Fruit fly (Drosophila melanogaster) whole organism, embryonic: ENCODE results near the gene CG1074.

ENCODE experiments used
- Atf6 ChIP-seq: fragments of 200-800 bp; sonication (Bioruptor generic); IDR thresholded peaks from 2 replicates; pipeline ENCODE4 v1.3.6; 2022; ENCODE audit warnings: missing biosample characterization, missing genetic modification characterization
- BEAF-32 ChIP-seq: fragments of 200-800 bp; sonication (Bioruptor generic); optimal IDR thresholded peaks from 3 replicates; lab custom pipeline; 2017; ENCODE audit warnings: missing biosample characterization, missing genetic modification characterization, mild to moderate bottlenecking, moderate library complexity, missing genetic modification reagents
- CG10267 ChIP-seq: fragments of 200-800 bp; sonication (Bioruptor generic); optimal IDR thresholded peaks from 2 replicates; lab custom pipeline; 2018; ENCODE audit warnings: missing biosample characterization, mild to moderate bottlenecking, missing genetic modification characterization, moderate library complexity
- CG10366 ChIP-seq: fragments of 200-800 bp; sonication (Bioruptor generic); IDR thresholded peaks from 2 replicates; pipeline ENCODE4 v1.3.6; 2022; ENCODE audit warnings: missing biosample characterization, missing genetic modification characterization
- CG10462 ChIP-seq: fragments of 200-800 bp; sonication (Bioruptor generic); optimal IDR thresholded peaks from 2 replicates; lab custom pipeline; 2016; ENCODE audit warnings: missing biosample characterization, missing genetic modification characterization
- CG11560 ChIP-seq: fragments of 200-800 bp; sonication (Bioruptor generic); IDR thresholded peaks from 3 replicates; pipeline ENCODE4 v1.3.6; 2022; ENCODE audit warnings: missing biosample characterization, missing genetic modification characterization
- CG12299 ChIP-seq: fragments of 200-800 bp; sonication (Bioruptor generic); optimal IDR thresholded peaks from 2 replicates; lab custom pipeline; 2018; ENCODE audit warnings: missing biosample characterization, mild to moderate bottlenecking, missing genetic modification characterization
- CG12659 ChIP-seq: fragments of 200-800 bp; sonication (Bioruptor generic); optimal IDR thresholded peaks from 3 replicates; lab custom pipeline; 2017; ENCODE audit warnings: mild to moderate bottlenecking, missing biosample characterization, missing genetic modification reagents, missing genetic modification characterization
- CG13296 ChIP-seq: fragments of 200-800 bp; sonication (Bioruptor generic); optimal IDR thresholded peaks from 3 replicates; lab custom pipeline; 2018; ENCODE audit warnings: missing biosample characterization, mild to moderate bottlenecking, missing genetic modification characterization
- CG14667 ChIP-seq: fragments of 200-800 bp; sonication (Bioruptor generic); IDR thresholded peaks from 2 replicates; pipeline ENCODE4 v1.3.6; 2022; ENCODE audit warnings: missing biosample characterization, missing genetic modification characterization
- CG14710 ChIP-seq: fragments of 200-800 bp; sonication (Bioruptor generic); optimal IDR thresholded peaks from 3 replicates; lab custom pipeline; 2019; ENCODE audit warnings: missing biosample characterization, mild to moderate bottlenecking, missing genetic modification characterization, moderate library complexity
- CG1602 ChIP-seq: fragments of 200-800 bp; sonication (Bioruptor generic); optimal IDR thresholded peaks from 3 replicates; lab custom pipeline; 2016; ENCODE audit warnings: missing biosample characterization, missing genetic modification characterization
- CG1647 ChIP-seq: fragments of 200-800 bp; sonication (Bioruptor generic); optimal IDR thresholded peaks from 3 replicates; lab custom pipeline; 2016; ENCODE audit warnings: missing biosample characterization, missing genetic modification characterization
- CG17186 ChIP-seq: fragments of 200-800 bp; sonication (Bioruptor generic); optimal IDR thresholded peaks from 3 replicates; lab custom pipeline; 2017; ENCODE audit warnings: missing biosample characterization, missing genetic modification reagents, missing genetic modification characterization
- CG18619 ChIP-seq: fragments of 200-800 bp; sonication (Bioruptor generic); optimal IDR thresholded peaks from 3 replicates; lab custom pipeline; 2017; ENCODE audit warnings: missing biosample characterization, mild to moderate bottlenecking, missing genetic modification characterization
- CG2889 ChIP-seq: fragments of 200-800 bp; sonication (Bioruptor generic); IDR thresholded peaks from 3 replicates; pipeline ENCODE4 v1.3.6; 2022; ENCODE audit warnings: missing biosample characterization, missing genetic modification characterization
- CG30403 ChIP-seq: fragments of 200-800 bp; sonication (Bioruptor generic); optimal IDR thresholded peaks from 3 replicates; lab custom pipeline; 2016; ENCODE audit warnings: missing biosample characterization, missing genetic modification characterization
- CG34376 ChIP-seq: fragments of 200-800 bp; sonication (Bioruptor generic); optimal IDR thresholded peaks from 2 replicates; lab custom pipeline; 2018; ENCODE audit warnings: missing biosample characterization, mild to moderate bottlenecking, missing genetic modification characterization
- CG4854 ChIP-seq: fragments of 200-800 bp; sonication (Bioruptor generic); optimal IDR thresholded peaks from 2 replicates; lab custom pipeline; 2016; ENCODE audit warnings: missing biosample characterization, missing genetic modification characterization, inconsistent platforms
- CG5180 ChIP-seq: fragments of 200-800 bp; sonication (Bioruptor generic); optimal IDR thresholded peaks from 3 replicates; lab custom pipeline; 2017; ENCODE audit warnings: missing biosample characterization, missing genetic modification characterization, mild to moderate bottlenecking, moderate library complexity, missing genetic modification reagents
- CG6175 ChIP-seq: fragments of 200-800 bp; sonication (Bioruptor generic); IDR thresholded peaks from 3 replicates; pipeline ENCODE4 v1.3.6; 2022; ENCODE audit warnings: missing biosample characterization, missing genetic modification characterization
- CG9437 ChIP-seq: fragments of 200-800 bp; sonication (Bioruptor generic); optimal IDR thresholded peaks from 2 replicates; lab custom pipeline; 2018; ENCODE audit warnings: missing biosample characterization, mild to moderate bottlenecking, missing genetic modification characterization
- CG9876 ChIP-seq: fragments of 200-800 bp; sonication (Bioruptor generic); optimal IDR thresholded peaks from 2 replicates; lab custom pipeline; 2016; ENCODE audit warnings: missing biosample characterization, missing genetic modification characterization
- CrebB ChIP-seq: fragments of 200-800 bp; sonication (Bioruptor generic); optimal IDR thresholded peaks from 3 replicates; lab custom pipeline; 2018; ENCODE audit warnings: missing biosample characterization, mild to moderate bottlenecking, missing genetic modification characterization
- E2f1 ChIP-seq: fragments of 200-800 bp; sonication (Bioruptor generic); IDR thresholded peaks from 2 replicates; pipeline ENCODE4 v1.3.6; 2022; ENCODE audit warnings: missing biosample characterization, missing genetic modification characterization
- Gug ChIP-seq: fragments of 200-800 bp; sonication (Bioruptor generic); IDR thresholded peaks from 4 replicates; pipeline ENCODE4 v1.3.6; 2022; ENCODE audit warnings: missing biosample characterization, missing genetic modification characterization
- Kr ChIP-seq: fragments of 200-800 bp; sonication (Bioruptor generic); optimal IDR thresholded peaks from 2 replicates; lab custom pipeline; 2017; ENCODE audit warnings: missing biosample characterization, mild to moderate bottlenecking, missing genetic modification characterization
- MTF-1 ChIP-seq: fragments of 200-800 bp; sonication (Bioruptor generic); optimal IDR thresholded peaks from 2 replicates; lab custom pipeline; 2018; ENCODE audit warnings: missing biosample characterization, mild to moderate bottlenecking, missing genetic modification characterization, borderline replicate concordance
- NK7.1 ChIP-seq: fragments of 200-800 bp; sonication (Bioruptor generic); optimal IDR thresholded peaks from 3 replicates; lab custom pipeline; 2016; ENCODE audit warnings: missing biosample characterization, missing genetic modification characterization
- Scr ChIP-seq: fragments of 200-800 bp; sonication (Bioruptor generic); IDR thresholded peaks from 2 replicates; pipeline ENCODE4 v1.3.6; 2022; ENCODE audit warnings: missing biosample characterization, missing genetic modification characterization; ENCODE audit not compliant: partially characterized antibody
- Xrp1 ChIP-seq: fragments of 200-800 bp; sonication (Bioruptor generic); IDR thresholded peaks from 2 replicates; pipeline ENCODE4 v1.3.6; 2022; ENCODE audit warnings: missing biosample characterization, missing genetic modification characterization
- YL-1 ChIP-seq: fragments of 200-800 bp; sonication (Bioruptor generic); optimal IDR thresholded peaks from 3 replicates; lab custom pipeline; 2017; ENCODE audit warnings: missing biosample characterization, mild to moderate bottlenecking, missing genetic modification characterization
- btn ChIP-seq: fragments of 200-800 bp; sonication (Bioruptor generic); optimal IDR thresholded peaks from 2 replicates; lab custom pipeline; 2016; ENCODE audit warnings: missing biosample characterization, missing genetic modification characterization
- cato ChIP-seq: fragments of 200-800 bp; sonication (Bioruptor generic); optimal IDR thresholded peaks from 2 replicates; lab custom pipeline; 2016; ENCODE audit warnings: missing biosample characterization, missing genetic modification characterization, borderline replicate concordance
- cg ChIP-seq: fragments of 200-800 bp; sonication (Bioruptor generic); optimal IDR thresholded peaks from 3 replicates; lab custom pipeline; 2019; ENCODE audit warnings: missing biosample characterization, mild to moderate bottlenecking, missing genetic modification characterization, moderate library complexity
- chn ChIP-seq: fragments of 200-800 bp; sonication (Bioruptor generic); optimal IDR thresholded peaks from 2 replicates; lab custom pipeline; 2016; ENCODE audit warnings: missing biosample characterization, missing genetic modification characterization
- corto ChIP-seq: fragments of 200-800 bp; sonication (Bioruptor generic); optimal IDR thresholded peaks from 2 replicates; lab custom pipeline; 2016; ENCODE audit warnings: missing biosample characterization, mild to moderate bottlenecking, missing genetic modification characterization, moderate library complexity
- crol ChIP-seq: fragments of 200-800 bp; sonication (Bioruptor generic); IDR thresholded peaks from 2 replicates; pipeline ENCODE4 v1.3.6; 2022; ENCODE audit warnings: missing biosample characterization, missing genetic modification characterization
- dysf ChIP-seq: fragments of 200-800 bp; sonication (Bioruptor generic); IDR thresholded peaks from 3 replicates; pipeline ENCODE4 v1.3.6; 2022; ENCODE audit warnings: missing biosample characterization, missing genetic modification characterization
- gcm ChIP-seq: fragments of 200-800 bp; sonication (Bioruptor generic); optimal IDR thresholded peaks from 2 replicates; lab custom pipeline; 2019; ENCODE audit warnings: missing biosample characterization, mild to moderate bottlenecking, missing genetic modification characterization, moderate library complexity
- gfzf ChIP-seq: fragments of 200-800 bp; sonication (Bioruptor generic); optimal IDR thresholded peaks from 2 replicates; lab custom pipeline; 2016; ENCODE audit warnings: missing biosample characterization, mild to moderate bottlenecking, missing genetic modification characterization, moderate library complexity
- hth ChIP-seq: fragments of >200 bp; optimal IDR thresholded peaks from 2 replicates; lab custom pipeline; 2017; ENCODE audit warnings: inconsistent platforms
- jumu ChIP-seq: fragments of 200-800 bp; sonication (Bioruptor generic); optimal IDR thresholded peaks from 3 replicates; lab custom pipeline; 2016; ENCODE audit warnings: missing biosample characterization, missing genetic modification characterization
- odd ChIP-seq: fragments of 200-800 bp; sonication (Bioruptor generic); optimal IDR thresholded peaks from 2 replicates; lab custom pipeline; 2017; ENCODE audit warnings: missing biosample characterization, mild to moderate bottlenecking, missing genetic modification characterization
- pfk ChIP-seq: fragments of 200-800 bp; sonication (Bioruptor generic); optimal IDR thresholded peaks from 2 replicates; lab custom pipeline; 2018; ENCODE audit warnings: missing biosample characterization, mild to moderate bottlenecking, missing genetic modification characterization, moderate library complexity
- salm ChIP-seq: fragments of 200-800 bp; sonication (Bioruptor generic); optimal IDR thresholded peaks from 2 replicates; lab custom pipeline; 2018; ENCODE audit warnings: missing biosample characterization, mild to moderate bottlenecking, missing genetic modification characterization
- sens ChIP-seq: fragments of 200-800 bp; sonication (Bioruptor generic); peaks from one replicate; lab custom pipeline; 2016; ENCODE audit warnings: missing biosample characterization, missing genetic modification characterization
- vnd ChIP-seq: fragments of 200-800 bp; sonication (Bioruptor generic); IDR thresholded peaks from 3 replicates; pipeline ENCODE4 v1.3.6; 2022; ENCODE audit warnings: missing biosample characterization, missing genetic modification characterization; ENCODE audit not compliant: partially characterized antibody

CG1074 gene

DNA sequence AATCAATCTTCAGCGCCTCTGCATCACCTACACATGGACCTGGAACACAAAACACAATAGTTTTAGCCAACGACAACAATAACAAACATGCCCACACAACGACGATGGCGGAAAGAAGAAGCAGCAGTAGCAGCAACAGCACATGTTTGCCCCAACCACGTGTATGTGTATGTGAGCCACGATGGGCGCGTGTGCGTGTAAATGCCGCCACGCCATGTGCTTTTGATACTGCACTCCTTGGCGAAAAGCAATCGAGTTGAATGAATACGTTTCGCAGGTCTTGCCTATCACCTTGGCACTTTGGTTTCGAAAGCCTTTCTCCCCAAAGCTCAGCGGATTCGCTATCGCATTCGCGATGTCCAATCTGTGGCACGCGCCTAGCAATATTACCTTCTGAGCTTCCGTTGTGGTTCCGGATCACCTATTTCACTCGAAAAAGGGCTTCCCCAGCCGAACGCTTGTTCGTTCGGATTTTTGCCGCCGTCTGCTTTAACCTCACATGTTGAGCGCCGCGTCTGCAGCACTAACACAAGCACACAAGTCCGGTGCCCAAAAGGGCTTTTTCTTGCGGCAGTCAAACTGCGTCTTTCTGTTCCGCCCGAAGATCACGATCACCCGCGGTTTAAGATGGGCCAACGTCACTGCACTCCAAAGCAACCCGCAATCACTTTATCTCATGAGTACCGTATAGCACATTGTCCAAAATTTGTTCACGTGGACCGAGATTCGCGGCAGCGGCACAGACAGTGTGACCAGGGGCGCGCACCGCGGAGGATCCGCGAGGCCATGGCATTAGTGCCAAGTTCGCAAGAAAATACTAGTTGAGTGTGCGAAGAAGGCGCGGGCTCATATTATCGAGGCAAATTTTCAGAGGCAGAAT is 4.9 kb upstream of the CG1074 start, which contains the start of gene srl (continued):
- TF ChIP-seq salm (tag; lab: Kevin White, UChicago) (no peak), CG12299 (tag; lab: Kevin White, UChicago) (no peak), BEAF-32 (GFP tag; lab: Kevin White, UChicago) (peak; percentile 47), gcm (GFP tag; lab: Kevin White, UChicago) (peak; percentile 14), Kr (GFP tag; lab: Kevin White, UChicago) (no peak), CG9437 (no peak), sens (GFP tag; lab: Kevin White, UChicago) (peak; percentile 80), gfzf (GFP tag; lab: Kevin White, UChicago) (peak; percentile 96), jumu (GFP tag; lab: Kevin White, UChicago) (peak; percentile 15), CG34376 (GFP tag; lab: Kevin White, UChicago) (peak; percentile 51), CG11560 (tag; lab: Robert Waterston, UW) (no peak), CG12659 (GFP tag; lab: Kevin White, UChicago) (peak; percentile 71), hth (lab: Kevin White, UChicago) (no peak), vnd (GFP tag; lab: Robert Waterston, UW) (0 out of 3 replicates have a peak, but pooled peaks have one; percentile 19), dysf (no peak), cg (GFP tag; lab: Kevin White, UChicago) (peak; percentile 85), CG13296 (no peak), CG10267 (tag; lab: Kevin White, UChicago) (peak; percentile 22), CG4854 (no peak), CG6175 (GFP tag; lab: Robert Waterston, UW) (peak; percentile 69; the same call in 1 of the 3 replicates), CrebB (peak; percentile 47), Scr (GFP tag; lab: Robert Waterston, UW) (peak; percentile 35; the same call in 1 of the 2 replicates), corto (GFP tag; lab: Kevin White, UChicago) (no peak), YL-1 (GFP tag; lab: Kevin White, UChicago) (peak; percentile 94), Atf6 (GFP tag; lab: Robert Waterston, UW) (peak; percentile 20; the same call in 1 of the 2 replicates), CG5180 (peak; percentile 12), pfk (GFP tag; lab: Kevin White, UChicago) (peak; percentile 13), MTF-1 (peak; percentile 11), CG30403 (GFP tag; lab: Kevin White, UChicago) (no peak), Xrp1 (GFP tag; lab: Robert Waterston, UW) (peak; percentile 12; the same call in 1 of the 2 replicates), CG18619 (GFP tag; lab: Kevin White, UChicago) (no peak), odd (GFP tag; lab: Kevin White, UChicago) (no peak)

DNA sequence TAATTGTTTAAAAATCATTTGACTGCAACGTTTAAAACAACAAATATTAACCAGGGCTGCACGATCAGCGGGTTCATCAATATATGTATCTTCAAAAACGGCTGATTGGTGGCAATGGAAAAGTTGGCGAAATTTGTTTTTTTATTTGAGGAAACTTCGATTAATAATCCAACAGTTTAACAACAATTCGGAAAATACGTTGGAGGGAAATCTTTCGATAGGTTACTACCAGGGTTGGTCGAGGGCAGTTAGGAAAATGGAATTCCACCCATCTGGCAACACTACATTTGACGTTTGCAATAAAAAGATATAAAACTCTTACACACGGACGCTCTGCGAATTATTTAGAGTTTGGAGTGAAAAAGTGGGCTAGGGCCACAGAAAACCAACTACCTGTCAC is 3.3 kb downstream of the CG1074 start, which contains the start of the genes Lipt2 and CG14650:
TSS of gene Lipt2 (minus strand) at position 217 of the 400 bp plus-strand sequence.
TSS of gene CG14650 (plus strand) at position 275 of the 400 bp plus-strand sequence.
- TF ChIP-seq CG14667 (GFP tag; lab: Robert Waterston, UW) (no peak), crol (GFP tag; lab: Robert Waterston, UW) (no peak), CG9876 (GFP tag; lab: Kevin White, UChicago) (peak; percentile 61), CG10366 (peak; percentile 9; the same call in 1 of the 2 replicates), gcm (GFP tag; lab: Kevin White, UChicago) (peak; percentile 36), CG10462 (GFP tag; lab: Kevin White, UChicago) (peak; percentile 21), Gug (GFP tag; lab: Robert Waterston, UW) (0 out of 4 replicates have a peak, but pooled peaks have one; percentile 46), Xrp1 (GFP tag; lab: Robert Waterston, UW) (0 out of 2 replicates have a peak, but pooled peaks have one; percentile 36), cato (GFP tag; lab: Kevin White, UChicago) (no peak), jumu (GFP tag; lab: Kevin White, UChicago) (peak; percentile 68), CG2889 (GFP tag; lab: Robert Waterston, UW) (no peak), CG1602 (GFP tag; lab: Kevin White, UChicago) (peak; percentile 50), CG14710 (tag; lab: Kevin White, UChicago) (peak; percentile 74), E2f1 (GFP tag; lab: Robert Waterston, UW) (0 out of 2 replicates have a peak, but pooled peaks have one; percentile 9), chn (GFP tag; lab: Kevin White, UChicago) (peak; percentile 75), CG1647 (GFP tag; lab: Kevin White, UChicago) (peak; percentile 37), CG17186 (GFP tag; lab: Kevin White, UChicago) (peak; percentile 52), NK7.1 (GFP tag; lab: Kevin White, UChicago) (no peak), btn (GFP tag; lab: Kevin White, UChicago) (peak; percentile 47)
